Worm (Caenorhabditis elegans) whole organism, late embryonic: ENCODE results near the gene T05B4.10.

Source experiments
- C38D4.7 ChIP-seq: fragments of 200-800 bp; sonication (Bioruptor generic); optimal IDR thresholded peaks from 2 replicates; lab custom pipeline; 2018; ENCODE audit warnings: mild to moderate bottlenecking, missing genetic modification characterization, moderate library complexity, missing compliant biosample characterization
- F13H6.1 ChIP-seq: sonication (generic microtip); optimal IDR thresholded peaks from 2 replicates; lab custom pipeline; 2016; ENCODE audit warnings: missing genetic modification characterization, missing compliant biosample characterization
- K09A11.1 ChIP-seq: sonication (generic microtip); optimal IDR thresholded peaks from 2 replicates; lab custom pipeline; 2017; ENCODE audit warnings: antibody characterized with exemption, mild to moderate bottlenecking, missing genetic modification characterization, missing compliant biosample characterization; ENCODE audit not compliant: insufficient read depth
- T23F11.4 ChIP-seq: fragments of 200-800 bp; sonication (Bioruptor generic); optimal IDR thresholded peaks from 2 replicates; lab custom pipeline; 2018; ENCODE audit warnings: mild to moderate bottlenecking, missing genetic modification characterization, missing compliant biosample characterization
- ahr-1 ChIP-seq: sonication (generic microtip); optimal IDR thresholded peaks from 2 replicates; lab custom pipeline; 2016; ENCODE audit warnings: missing genetic modification characterization, missing compliant biosample characterization
- ceh-14 ChIP-seq: sonication (generic microtip); optimal IDR thresholded peaks from 2 replicates; lab custom pipeline; 2016; ENCODE audit warnings: missing genotype, missing genetic modification characterization, missing compliant biosample characterization
- ceh-18 ChIP-seq: sonication (generic microtip); optimal IDR thresholded peaks from 2 replicates; lab custom pipeline; 2016; ENCODE audit warnings: missing genetic modification characterization, missing compliant biosample characterization
- ceh-22 ChIP-seq: sonication (generic microtip); optimal IDR thresholded peaks from 2 replicates; lab custom pipeline; 2017; ENCODE audit warnings: missing biosample characterization, missing genetic modification characterization
- ceh-24 ChIP-seq: sonication (generic microtip); optimal IDR thresholded peaks from 2 replicates; lab custom pipeline; 2016; ENCODE audit warnings: mild to moderate bottlenecking, missing genetic modification characterization, missing compliant biosample characterization
- ceh-30 ChIP-seq: fragments of 150-350 bp; optimal IDR thresholded peaks from 2 replicates; lab custom pipeline; 2014; ENCODE audit warnings: missing biosample characterization, missing genetic modification characterization
- ceh-48 ChIP-seq: sonication (generic microtip); optimal IDR thresholded peaks from 2 replicates; lab custom pipeline; 2016; ENCODE audit warnings: missing genetic modification characterization, inconsistent platforms, missing compliant biosample characterization
- elt-2 ChIP-seq: sonication (generic microtip); optimal IDR thresholded peaks from 2 replicates; lab custom pipeline; 2016; ENCODE audit warnings: missing genetic modification reagents, missing genetic modification characterization, missing compliant biosample characterization
- elt-4 ChIP-seq: sonication (generic microtip); optimal IDR thresholded peaks from 2 replicates; lab custom pipeline; 2016; ENCODE audit warnings: missing genetic modification characterization, missing compliant biosample characterization
- eyg-1 ChIP-seq: sonication (generic microtip); optimal IDR thresholded peaks from 2 replicates; lab custom pipeline; 2016; ENCODE audit warnings: missing genotype, missing genetic modification characterization, missing compliant biosample characterization
- gmeb-2 ChIP-seq: sonication (generic microtip); optimal IDR thresholded peaks from 2 replicates; lab custom pipeline; 2016; ENCODE audit warnings: missing genetic modification characterization, inconsistent platforms, missing compliant biosample characterization
- hlh-30 ChIP-seq: sonication (generic microtip); optimal IDR thresholded peaks from 2 replicates; lab custom pipeline; 2017; ENCODE audit warnings: antibody characterized with exemption, missing genetic modification characterization, missing compliant biosample characterization; ENCODE audit not compliant: insufficient read depth
- hlh-8 ChIP-seq: sonication (generic microtip); optimal IDR thresholded peaks from 2 replicates; lab custom pipeline; 2016; ENCODE audit warnings: missing genotype, missing genetic modification characterization, missing compliant biosample characterization
- lim-6 ChIP-seq: sonication (generic microtip); optimal IDR thresholded peaks from 2 replicates; lab custom pipeline; 2016; ENCODE audit warnings: missing genetic modification characterization, missing compliant biosample characterization
- lin-11 ChIP-seq: fragments of 200-800 bp; sonication (Bioruptor generic); optimal IDR thresholded peaks from 2 replicates; lab custom pipeline; 2018; ENCODE audit warnings: mild to moderate bottlenecking, missing genetic modification characterization, missing compliant biosample characterization
- madf-2 ChIP-seq: sonication (generic microtip); optimal IDR thresholded peaks from 2 replicates; lab custom pipeline; 2017; ENCODE audit warnings: missing genetic modification characterization, missing compliant biosample characterization
- mec-3 ChIP-seq: sonication (generic microtip); optimal IDR thresholded peaks from 2 replicates; lab custom pipeline; 2016; ENCODE audit warnings: borderline replicate concordance, missing genetic modification characterization, missing compliant biosample characterization
- nfya-1 ChIP-seq: sonication (generic microtip); optimal IDR thresholded peaks from 2 replicates; lab custom pipeline; 2017; ENCODE audit warnings: missing genetic modification characterization, mild to moderate bottlenecking, missing compliant biosample characterization, antibody characterized with exemption, moderate library complexity
- nhr-232 ChIP-seq: sonication (generic microtip); optimal IDR thresholded peaks from 2 replicates; lab custom pipeline; 2016; ENCODE audit warnings: missing genetic modification characterization, missing compliant biosample characterization
- pag-3 ChIP-seq: sonication (generic microtip); optimal IDR thresholded peaks from 2 replicates; lab custom pipeline; 2016; ENCODE audit warnings: missing compliant biosample characterization, missing genetic modification characterization, borderline replicate concordance
- pat-9 ChIP-seq: fragments of 200-800 bp; sonication (Bioruptor generic); optimal IDR thresholded peaks from 2 replicates; lab custom pipeline; 2018; ENCODE audit warnings: mild to moderate bottlenecking, missing genetic modification characterization, moderate library complexity, missing compliant biosample characterization
- pha-4 ChIP-seq: fragments of 150-350 bp; optimal IDR thresholded peaks from 2 replicates; lab custom pipeline; 2018; ENCODE audit warnings: missing biosample characterization, missing genetic modification reagents, missing genetic modification characterization
- rnt-1 ChIP-seq: sonication (generic microtip); optimal IDR thresholded peaks from 2 replicates; lab custom pipeline; 2016; ENCODE audit warnings: missing genetic modification characterization, missing compliant biosample characterization
- sdc-2 ChIP-seq: sonication (generic microtip); optimal IDR thresholded peaks from 2 replicates; lab custom pipeline; 2016; ENCODE audit warnings: missing genotype, missing genetic modification characterization, missing compliant biosample characterization
- sox-2 ChIP-seq: fragments of 200-800 bp; sonication (Bioruptor generic); IDR thresholded peaks from 2 replicates; pipeline ENCODE4 v1.3.6; 2022; ENCODE audit warnings: missing genetic modification reagents, missing genetic modification characterization, missing compliant biosample characterization
- sox-4 ChIP-seq: sonication (generic microtip); optimal IDR thresholded peaks from 2 replicates; lab custom pipeline; 2017; ENCODE audit warnings: mild to moderate bottlenecking, missing genetic modification characterization, inconsistent platforms, missing compliant biosample characterization
- ttx-3 ChIP-seq: sonication (generic microtip); optimal IDR thresholded peaks from 2 replicates; lab custom pipeline; 2016; ENCODE audit warnings: missing genetic modification reagents, missing genetic modification characterization, missing compliant biosample characterization
- unc-3 ChIP-seq, 2 experiments: fragments of 200-800 bp in 1 of 2; sonication (Bioruptor generic) in 1 of 2; sonication (generic microtip) in 1 of 2; conservative IDR thresholded peaks in 1 of 2; optimal IDR thresholded peaks in 1 of 2; 2 replicates each; pipeline versions ENCODE4 v1.3.6 to Lab custom; 2016 to 2022; ENCODE audit warnings: missing compliant biosample characterization in 2 of 2, missing genetic modification characterization in 2 of 2, missing genetic modification reagents in 1 of 2
- unc-55 ChIP-seq: sonication (generic microtip); optimal IDR thresholded peaks from 2 replicates; lab custom pipeline; 2017; ENCODE audit warnings: missing biosample characterization, missing genetic modification reagents, missing genetic modification characterization
- unc-86 ChIP-seq: sonication (generic microtip); optimal IDR thresholded peaks from 2 replicates; lab custom pipeline; 2016; ENCODE audit warnings: missing genetic modification characterization, missing compliant biosample characterization

The T05B4.10 gene

DNA sequence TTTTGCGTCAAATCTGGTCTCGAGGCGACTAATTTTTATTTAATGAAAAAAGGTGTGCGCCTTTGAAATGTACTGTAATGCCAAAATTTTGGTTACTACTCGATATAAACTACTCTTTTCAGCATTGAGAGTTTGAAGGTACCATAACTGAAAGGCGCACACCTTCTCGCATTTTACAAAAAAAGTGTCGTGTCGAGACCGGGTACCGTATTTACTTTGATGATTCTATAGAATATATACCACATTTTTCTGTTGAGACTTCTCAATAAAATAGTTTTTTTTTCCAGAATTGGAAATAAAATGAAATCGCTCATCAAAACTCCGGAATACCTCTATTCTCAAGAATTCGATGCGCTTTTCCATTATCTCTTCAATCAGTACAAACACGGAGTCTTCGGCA lies 42.4 kb upstream of the T05B4.10 start, which contains the start of gene Y45G5AM.4:
Gene Y45G5AM.4 (plus strand): TSS at position 301 of the 400 bp plus-strand sequence.
- no peak for TF ChIP-seq K09A11.1 (tag; lab: Kevin White, UChicago)
- TF ChIP-seq sdc-2, result no peak
- TF ChIP-seq pat-9 (tag; lab: Kevin White, UChicago), result no peak
- no peak for TF ChIP-seq gmeb-2
- TF ChIP-seq lim-6 (tag; lab: Kevin White, UChicago), result no peak
- TF ChIP-seq ceh-24 (tag; lab: Kevin White, UChicago), result no peak
- no peak for TF ChIP-seq hlh-30 (tag; lab: Kevin White, UChicago)
- TF ChIP-seq rnt-1, result no peak
- TF ChIP-seq ceh-30 (tag; lab: Kevin White, UChicago), result no peak

- TF ChIP-seq nhr-232 (tag; lab: Kevin White, UChicago), result no peak
- no peak for TF ChIP-seq F13H6.1 (tag; lab: Kevin White, UChicago)
- no peak for TF ChIP-seq sox-4 (tag; lab: Kevin White, UChicago)
- TF ChIP-seq ttx-3 (tag; lab: Kevin White, UChicago), result no peak
- no peak for TF ChIP-seq sdc-2
- no peak for TF ChIP-seq mec-3 (tag; lab: Kevin White, UChicago)
- no peak for TF ChIP-seq unc-86 (tag; lab: Kevin White, UChicago)
- TF ChIP-seq C38D4.7, result no peak
- TF ChIP-seq lin-11 (tag; lab: Kevin White, UChicago), result no peak
- TF ChIP-seq nfya-1, result no peak
- no peak for TF ChIP-seq pha-4 (tag; lab: Kevin White, UChicago)
- no peak for TF ChIP-seq eyg-1
Measured at ce11 chrV:4160086-4160485, 39.6 kb upstream of the T05B4.10 start, which contains the start of gene Y45G5AM.5. Gene Y45G5AM.5 (plus strand): TSS chrV:4160386.

ce11 chrV:4157291-4157690 lies 36.8 kb upstream of the T05B4.10 start:
- TF ChIP-seq unc-3 (GFP tag; conservative IDR thresholded peaks at IDR 0.05; lab: Robert Waterston, UW) (no peak), unc-3 (tag; optimal IDR thresholded peaks at IDR 0.05; lab: Kevin White, UChicago) (no peak), elt-2 (tag; lab: Kevin White, UChicago) (peak; percentile 96), ceh-18 (tag; lab: Kevin White, UChicago) (peak; percentile 50), unc-86 (tag; lab: Kevin White, UChicago) (no peak), unc-55 (GFP tag; lab: Kevin White, UChicago) (peak; percentile 69), rnt-1 (peak; percentile 47)
- TF ChIP-seq, all 69 proteins: peak for 4

DNA sequence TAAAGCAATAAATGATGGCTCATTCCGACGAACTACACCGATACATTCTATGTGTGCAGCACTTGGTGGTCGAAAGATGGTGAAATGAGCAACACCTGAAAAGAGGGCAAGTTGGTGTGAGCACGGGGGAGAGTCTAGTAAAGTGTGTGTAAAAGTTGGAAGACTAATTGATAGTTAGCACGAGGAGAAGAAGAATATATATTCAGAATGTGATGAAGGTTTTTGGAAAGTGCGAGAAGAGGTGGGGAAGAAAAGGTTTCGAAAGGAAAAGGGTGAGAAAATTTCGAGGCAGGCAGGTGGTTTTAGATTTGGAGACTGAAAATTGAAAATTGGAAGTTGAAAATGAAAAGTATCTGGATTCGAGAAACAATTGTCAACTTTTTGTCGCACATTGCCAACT lies 31.7 kb upstream of the T05B4.10 start, which contains the start of gene Y45G5AM.6:
Gene Y45G5AM.6 (minus strand): TSS at position 101 of the 400 bp plus-strand sequence.
- TF ChIP-seq eyg-1 (no peak), T23F11.4 (no peak), ceh-18 (tag; lab: Kevin White, UChicago) (no peak), ceh-48 (tag; lab: Kevin White, UChicago) (no peak), ceh-22 (tag; lab: Kevin White, UChicago) (no peak), sox-4 (tag; lab: Kevin White, UChicago) (no peak), nfya-1 (no peak), ahr-1 (tag; lab: Kevin White, UChicago) (no peak), hlh-8 (no peak), ceh-14 (no peak), madf-2 (tag; lab: Kevin White, UChicago) (no peak)

- TF ChIP-seq ceh-24 (tag; lab: Kevin White, UChicago), result no peak
- TF ChIP-seq K09A11.1 (tag; lab: Kevin White, UChicago), result no peak
- peak; percentile 0 for TF ChIP-seq pag-3 (tag; lab: Kevin White, UChicago)
- peak; percentile 66 for TF ChIP-seq elt-4 (tag; lab: Kevin White, UChicago)
- no peak for TF ChIP-seq sox-2 (GFP tag; lab: Robert Waterston, UW)
- no peak for TF ChIP-seq lin-11 (tag; lab: Kevin White, UChicago)
- no peak for TF ChIP-seq gmeb-2
Measured at ce11 chrV:4151400-4151799, 30.9 kb upstream of the T05B4.10 start.
